Worm (Caenorhabditis elegans): ENCODE measurements around the gene K05G3.2.

DNA sequence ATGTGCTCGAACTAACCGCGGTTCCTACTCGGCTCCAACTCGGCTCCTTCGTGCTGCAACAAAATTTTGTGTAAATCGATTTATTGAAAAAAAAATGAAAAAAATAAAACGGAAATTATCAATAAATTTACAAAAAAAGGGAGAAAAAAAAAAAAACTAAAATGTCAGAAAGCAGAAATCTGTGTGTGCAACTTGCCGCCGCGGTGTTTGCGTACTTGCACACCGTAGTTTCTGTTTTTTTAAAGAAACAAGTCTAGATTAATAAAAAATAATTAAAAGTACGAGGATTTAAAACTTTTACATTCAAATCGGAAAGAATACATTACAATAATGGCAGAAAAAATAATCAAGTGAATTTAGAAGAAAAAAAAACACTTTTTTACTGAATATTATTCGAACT, 27.0 kb downstream of the K05G3.2 start:
- no peak for TF ChIP-seq scrt-1 (GFP tag; IDR thresholded peaks at IDR 0.05)
- TF ChIP-seq ama-1 (optimal IDR thresholded peaks at IDR 0.05): no peak

Data from whole organism, early embryonic.